Worm (Caenorhabditis elegans) whole organism, L2 larva: ENCODE data around the gene K08E4.7.

Experiments used
- C34F6.9 ChIP-seq: fragments of 150-350 bp; optimal IDR thresholded peaks from 2 replicates; lab custom pipeline; 2014; ENCODE audit warnings: missing biosample characterization, missing genetic modification characterization
- F13H6.1 ChIP-seq: sonication (generic microtip); optimal IDR thresholded peaks from 2 replicates; lab custom pipeline; 2016; ENCODE audit warnings: missing genetic modification characterization, missing compliant biosample characterization
- Y55F3AM.14 ChIP-seq: fragments of 200-800 bp; sonication (Bioruptor generic); optimal IDR thresholded peaks from 2 replicates; lab custom pipeline; 2018; ENCODE audit warnings: mild to moderate bottlenecking, missing genetic modification characterization, missing compliant biosample characterization
- blmp-1 ChIP-seq: sonication (generic microtip); optimal IDR thresholded peaks from 2 replicates; lab custom pipeline; 2017; ENCODE audit warnings: missing genetic modification characterization, mild to moderate bottlenecking, missing compliant biosample characterization, antibody characterized with exemption, moderate library complexity; ENCODE audit not compliant: insufficient read depth
- ceh-16 ChIP-seq: fragments of 150-350 bp; optimal IDR thresholded peaks from 2 replicates; lab custom pipeline; 2014; ENCODE audit warnings: missing biosample characterization, missing genetic modification characterization
- ceh-82 ChIP-seq: fragments of 150-350 bp; optimal IDR thresholded peaks from 2 replicates; lab custom pipeline; 2014; ENCODE audit warnings: missing biosample characterization, missing genetic modification characterization
- crh-2 ChIP-seq: sonication (generic microtip); optimal IDR thresholded peaks from 2 replicates; lab custom pipeline; 2017; ENCODE audit warnings: missing biosample characterization, missing genetic modification characterization
- dmd-4 ChIP-seq: sonication (generic microtip); optimal IDR thresholded peaks from 2 replicates; lab custom pipeline; 2017; ENCODE audit warnings: missing biosample characterization, missing genetic modification characterization
- egl-27 ChIP-seq: sonication (generic microtip); optimal IDR thresholded peaks from 3 replicates; lab custom pipeline; 2017; ENCODE audit warnings: missing biosample characterization, missing genetic modification reagents, missing genetic modification characterization
- elt-1 ChIP-seq: fragments of 150-350 bp; optimal IDR thresholded peaks from 2 replicates; lab custom pipeline; 2014; ENCODE audit warnings: missing biosample characterization, missing genetic modification characterization
- elt-3 ChIP-seq: sonication (generic microtip); optimal IDR thresholded peaks from 2 replicates; lab custom pipeline; 2017; ENCODE audit warnings: missing biosample characterization, missing genetic modification characterization
- fos-1 ChIP-seq: fragments of 150-350 bp; optimal IDR thresholded peaks from 2 replicates; lab custom pipeline; 2014; ENCODE audit warnings: missing biosample characterization, missing genetic modification characterization
- gmeb-1 ChIP-seq: fragments of 150-350 bp; optimal IDR thresholded peaks from 2 replicates; lab custom pipeline; 2014; ENCODE audit warnings: missing biosample characterization, missing genetic modification characterization
- lin-11 ChIP-seq: fragments of 150-350 bp; sonication (generic microtip); optimal IDR thresholded peaks from 2 replicates; lab custom pipeline; 2014; ENCODE audit warnings: missing biosample characterization, missing genetic modification characterization, inconsistent platforms, mixed read lengths
- lin-13 ChIP-seq: fragments of 150-350 bp; optimal IDR thresholded peaks from 2 replicates; lab custom pipeline; 2014; ENCODE audit warnings: missing biosample characterization, missing genetic modification reagents, missing genetic modification characterization
- lin-39 ChIP-seq: fragments of 150-350 bp; optimal IDR thresholded peaks from 2 replicates; lab custom pipeline; 2014; ENCODE audit warnings: missing biosample characterization, missing genetic modification reagents, missing genetic modification characterization
- lsy-2 ChIP-seq, 2 experiments: fragments of 150-350 bp in 1 of 2; sonication (generic microtip) in 1 of 2; optimal IDR thresholded peaks; 2 replicates each; lab custom pipeline; 2014 to 2017; ENCODE audit warnings: missing biosample characterization in 2 of 2, missing genetic modification characterization in 2 of 2
- mab-5 ChIP-seq: fragments of 150-350 bp; optimal IDR thresholded peaks from 2 replicates; lab custom pipeline; 2014; ENCODE audit warnings: missing biosample characterization, missing genetic modification characterization
- mbf-1 ChIP-seq: sonication (generic microtip); optimal IDR thresholded peaks from 2 replicates; lab custom pipeline; 2017; ENCODE audit warnings: missing biosample characterization, missing genetic modification characterization
- mdl-1 ChIP-seq, 2 experiments: fragments of 150-350 bp in 1 of 2; sonication (generic microtip) in 1 of 2; optimal IDR thresholded peaks; 2 replicates each; lab custom pipeline; 2017; ENCODE audit warnings: missing biosample characterization in 2 of 2, missing genetic modification characterization in 2 of 2
- nhr-10 ChIP-seq: sonication (generic microtip); optimal IDR thresholded peaks from 2 replicates; lab custom pipeline; 2017; ENCODE audit warnings: missing biosample characterization, missing genetic modification characterization
- nhr-11 ChIP-seq: fragments of 150-350 bp; optimal IDR thresholded peaks from 2 replicates; lab custom pipeline; 2014; ENCODE audit warnings: missing biosample characterization, missing genetic modification characterization
- nhr-12 ChIP-seq: fragments of 150-350 bp; optimal IDR thresholded peaks from 2 replicates; lab custom pipeline; 2014; ENCODE audit warnings: missing biosample characterization, missing genetic modification characterization
- nhr-129 ChIP-seq: fragments of 150-350 bp; optimal IDR thresholded peaks from 2 replicates; lab custom pipeline; 2014; ENCODE audit warnings: missing biosample characterization, missing genetic modification characterization
- nhr-21 ChIP-seq: fragments of 150-350 bp; optimal IDR thresholded peaks from 2 replicates; lab custom pipeline; 2014; ENCODE audit warnings: missing biosample characterization, missing genetic modification characterization
- nhr-23 ChIP-seq: fragments of 150-350 bp; optimal IDR thresholded peaks from 2 replicates; lab custom pipeline; 2014; ENCODE audit warnings: missing biosample characterization, missing genetic modification reagents, missing genetic modification characterization
- nhr-237 ChIP-seq: fragments of 150-350 bp; optimal IDR thresholded peaks from 2 replicates; lab custom pipeline; 2014; ENCODE audit warnings: missing biosample characterization, missing genetic modification characterization
- nhr-25 ChIP-seq: fragments of 150-350 bp; sonication (generic microtip); optimal IDR thresholded peaks from 3 replicates; lab custom pipeline; 2014; ENCODE audit warnings: missing biosample characterization, missing genetic modification characterization
- nhr-77 ChIP-seq: fragments of 150-350 bp; optimal IDR thresholded peaks from 2 replicates; lab custom pipeline; 2014; ENCODE audit warnings: missing biosample characterization, missing genetic modification characterization
- sem-4 ChIP-seq: fragments of 150-350 bp; optimal IDR thresholded peaks from 2 replicates; lab custom pipeline; 2014; ENCODE audit warnings: missing biosample characterization, missing genetic modification reagents, missing genetic modification characterization
- skn-1 ChIP-seq: sonication (generic microtip); optimal IDR thresholded peaks from 2 replicates; lab custom pipeline; 2017; ENCODE audit warnings: missing biosample characterization, missing genetic modification characterization
- sma-3 ChIP-seq: sonication (generic microtip); optimal IDR thresholded peaks from 2 replicates; lab custom pipeline; 2016; ENCODE audit warnings: missing genetic modification reagents, missing genetic modification characterization, missing compliant biosample characterization
- sma-9 ChIP-seq, 2 experiments: fragments of 150-350 bp in 1 of 2; sonication (generic microtip) in 1 of 2; optimal IDR thresholded peaks; 2 replicates each; lab custom pipeline; 2014 to 2016; ENCODE audit warnings: missing genetic modification characterization in 2 of 2, mild to moderate bottlenecking in 1 of 2, missing biosample characterization in 1 of 2, missing compliant biosample characterization in 1 of 2, missing genetic modification reagents in 1 of 2, moderate library complexity in 1 of 2
- unc-39 ChIP-seq: fragments of 150-350 bp; optimal IDR thresholded peaks from 2 replicates; lab custom pipeline; 2014; ENCODE audit warnings: missing biosample characterization, missing genetic modification characterization
- unc-55 ChIP-seq: fragments of 150-350 bp; sonication (generic microtip); optimal IDR thresholded peaks from 3 replicates; lab custom pipeline; 2014; ENCODE audit warnings: missing biosample characterization, missing genetic modification reagents, missing genetic modification characterization
- unc-62 ChIP-seq: fragments of 150-350 bp; optimal IDR thresholded peaks from 2 replicates; lab custom pipeline; 2014; ENCODE audit warnings: missing biosample characterization, missing genetic modification reagents, missing genetic modification characterization
- zag-1 ChIP-seq: fragments of 150-350 bp; optimal IDR thresholded peaks from 2 replicates; lab custom pipeline; 2014; ENCODE audit warnings: missing biosample characterization, missing genetic modification characterization
- ztf-4 ChIP-seq: fragments of 150-350 bp; optimal IDR thresholded peaks from 2 replicates; lab custom pipeline; 2014; ENCODE audit warnings: missing biosample characterization, missing genetic modification characterization

Gene K08E4.7

DNA sequence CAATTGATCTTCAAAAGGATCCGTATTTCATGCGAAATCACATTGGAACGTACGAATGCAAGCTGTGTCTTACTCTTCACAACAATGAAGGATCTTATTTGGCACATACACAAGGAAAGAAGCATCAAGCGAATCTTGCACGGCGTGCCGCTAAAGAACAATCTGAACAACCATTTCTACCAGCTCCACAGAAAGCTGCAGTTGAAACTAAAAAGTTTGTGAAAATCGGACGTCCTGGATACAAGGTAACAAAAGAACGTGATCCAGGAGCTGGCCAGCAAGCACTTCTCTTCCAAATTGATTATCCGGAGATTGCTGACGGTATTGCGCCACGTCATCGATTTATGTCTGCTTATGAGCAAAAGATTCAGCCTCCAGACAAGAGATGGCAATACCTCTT is 9.0 kb downstream of the K08E4.7 start:
- TF ChIP-seq nhr-129: peak; percentile 3
- TF ChIP-seq elt-3: no peak
- TF ChIP-seq, all 48 proteins: peak for 1

DNA sequence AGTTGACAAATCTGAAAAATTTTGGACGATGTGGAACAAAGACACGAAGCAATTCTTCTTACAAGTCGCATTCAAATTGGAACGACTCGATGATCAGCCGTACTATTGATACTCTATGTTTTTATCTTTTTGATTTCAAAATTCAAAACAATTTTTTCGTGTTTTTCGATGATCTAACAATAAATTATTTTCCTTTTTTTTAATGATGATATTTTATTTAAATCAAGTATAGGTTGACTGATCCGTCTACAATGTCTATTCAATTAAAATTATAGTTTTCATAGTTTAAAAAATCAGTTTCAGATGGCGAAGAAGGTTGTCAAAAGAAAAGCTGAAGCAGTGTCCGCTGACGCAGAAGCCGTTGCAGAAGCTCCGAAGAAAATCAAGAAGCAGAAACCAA is 9.5 kb downstream of the K08E4.7 start, which contains the start of gene rbm-34:
rbm-34 (plus strand) TSS at position 301 of the 400 bp plus-strand sequence.
- TF ChIP-seq nhr-10 (no peak), nhr-11 (no peak), crh-2 (no peak), ceh-82 (tag; lab: Kevin White, UChicago) (no peak), gmeb-1 (tag; lab: Kevin White, UChicago) (no peak), F13H6.1 (no peak), lsy-2 (tag; optimal IDR thresholded peaks at IDR 0.05; lab: Kevin White, UChicago) (no peak), sma-3 (GFP tag; lab: Kevin White, UChicago) (no peak), lin-11 (tag; lab: Kevin White, UChicago) (no peak), nhr-12 (no peak), nhr-129 (no peak), egl-27 (tag; lab: Kevin White, UChicago) (no peak), nhr-23 (tag; lab: Kevin White, UChicago) (no peak), dmd-4 (tag; lab: Kevin White, UChicago) (no peak), nhr-21 (tag; lab: Kevin White, UChicago) (no peak), nhr-25 (tag; lab: Kevin White, UChicago) (no peak)
- TF ChIP-seq, all 48 proteins: peak for 0

DNA sequence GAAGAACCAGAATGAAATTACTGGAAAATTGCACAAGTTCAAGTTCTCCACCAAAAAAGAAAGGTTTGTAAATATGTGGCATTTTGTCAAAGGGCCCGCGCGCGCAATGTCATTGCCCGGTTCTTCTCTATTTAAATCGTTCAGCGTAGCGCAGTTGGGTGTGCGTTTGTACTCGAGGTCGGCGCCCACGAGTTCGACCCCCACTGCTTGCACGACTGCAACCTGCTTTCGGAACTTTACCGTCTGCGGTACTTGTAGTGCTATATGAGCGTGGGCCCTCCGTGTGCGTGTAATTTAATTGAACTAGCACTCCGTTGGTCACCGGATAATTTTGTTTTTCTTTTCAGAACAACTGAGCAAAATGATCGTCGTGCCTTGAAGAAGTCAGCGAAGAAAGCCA is 10.9 kb downstream of the K08E4.7 start:
- TF ChIP-seq nhr-77 (tag; lab: Kevin White, UChicago): peak; percentile 30
- peak; percentile 52 for TF ChIP-seq nhr-21 (tag; lab: Kevin White, UChicago)
- no peak for TF ChIP-seq skn-1 (tag; lab: Kevin White, UChicago)
- TF ChIP-seq nhr-129: peak; percentile 95
- TF ChIP-seq ceh-82 (tag; lab: Kevin White, UChicago): peak; percentile 37
- TF ChIP-seq Y55F3AM.14 (GFP tag; lab: Kevin White, UChicago): peak; percentile 75
- peak; percentile 51 for TF ChIP-seq fos-1 (tag; lab: Kevin White, UChicago)
- no peak for TF ChIP-seq lin-39 (tag; lab: Kevin White, UChicago)
- peak in 1 of 2 experiments; percentile 57 for TF ChIP-seq mdl-1 (tag; optimal IDR thresholded peaks at IDR 0.05; lab: Kevin White, UChicago)
- no peak for TF ChIP-seq nhr-23 (tag; lab: Kevin White, UChicago)
- TF ChIP-seq gmeb-1 (tag; lab: Kevin White, UChicago): peak; percentile 70
- TF ChIP-seq sma-9 (GFP tag; optimal IDR thresholded peaks at IDR 0.05; lab: Kevin White, UChicago): peak; percentile 67
- TF ChIP-seq sma-9 (tag; optimal IDR thresholded peaks at IDR 0.05; lab: Kevin White, UChicago): no peak
- TF ChIP-seq lsy-2 (tag; optimal IDR thresholded peaks at IDR 0.05; lab: Kevin White, UChicago): peak; percentile 26 to 59
- TF ChIP-seq F13H6.1: peak; percentile 76
- TF ChIP-seq ceh-16 (tag; lab: Kevin White, UChicago): peak; percentile 79
- no peak for TF ChIP-seq unc-39 (tag; lab: Kevin White, UChicago)
- no peak for TF ChIP-seq unc-62
- peak; percentile 50 for TF ChIP-seq nhr-25 (tag; lab: Kevin White, UChicago)
- TF ChIP-seq egl-27 (tag; lab: Kevin White, UChicago): peak; percentile 49
- no peak for TF ChIP-seq ztf-4 (tag; lab: Kevin White, UChicago)
- peak; percentile 55 for TF ChIP-seq blmp-1 (tag; lab: Kevin White, UChicago)
- TF ChIP-seq lin-11 (tag; lab: Kevin White, UChicago): peak; percentile 10
- peak; percentile 77 for TF ChIP-seq crh-2
- peak; percentile 53 for TF ChIP-seq sem-4
- TF ChIP-seq C34F6.9 (tag; lab: Kevin White, UChicago): peak; percentile 64
- peak; percentile 36 for TF ChIP-seq zag-1 (tag; lab: Kevin White, UChicago)
- peak; percentile 62 for TF ChIP-seq lin-13
- TF ChIP-seq nhr-12: no peak
- TF ChIP-seq dmd-4 (tag; lab: Kevin White, UChicago): no peak
- no peak for TF ChIP-seq nhr-237
- peak; percentile 76 for TF ChIP-seq sma-3 (GFP tag; lab: Kevin White, UChicago)

DNA sequence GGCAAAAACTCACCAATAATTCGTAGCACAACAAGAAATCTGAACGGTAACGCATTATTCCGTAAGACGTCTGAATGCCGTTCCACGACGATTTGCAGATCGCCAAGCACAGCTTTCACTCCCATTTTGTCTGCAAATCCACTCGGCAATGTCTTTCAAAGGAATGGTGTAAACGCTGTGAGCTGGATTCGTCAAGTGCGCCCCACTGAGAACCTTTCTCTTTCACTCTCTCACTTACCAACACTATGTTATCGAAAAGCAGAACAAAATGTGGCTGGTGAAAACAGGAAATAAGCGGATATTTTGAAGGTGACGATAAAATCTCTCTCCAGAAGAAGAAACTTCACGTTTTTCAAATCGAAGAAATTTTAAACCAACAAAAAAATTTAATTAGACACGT is 13.3 kb downstream of the K08E4.7 start:
- TF ChIP-seq sem-4 (peak; percentile 13), F13H6.1 (no peak), unc-55 (GFP tag; lab: Kevin White, UChicago) (peak; percentile 75), crh-2 (peak; percentile 80), nhr-25 (tag; lab: Kevin White, UChicago) (peak; percentile 32), nhr-21 (tag; lab: Kevin White, UChicago) (no peak), nhr-129 (peak; percentile 94), lsy-2 (tag; optimal IDR thresholded peaks at IDR 0.05; lab: Kevin White, UChicago) (peak in 1 of 2 experiments; percentile 48), mbf-1 (tag; lab: Kevin White, UChicago) (no peak), mab-5 (tag; lab: Kevin White, UChicago) (no peak), elt-1 (no peak), dmd-4 (tag; lab: Kevin White, UChicago) (no peak), Y55F3AM.14 (GFP tag; lab: Kevin White, UChicago) (peak; percentile 0), unc-62 (no peak), nhr-237 (no peak), gmeb-1 (tag; lab: Kevin White, UChicago) (no peak), blmp-1 (tag; lab: Kevin White, UChicago) (peak; percentile 65), skn-1 (tag; lab: Kevin White, UChicago) (no peak), C34F6.9 (tag; lab: Kevin White, UChicago) (peak; percentile 61), lin-13 (peak; percentile 15)
